Fruit fly (Drosophila melanogaster) whole organism, embryonic: ENCODE results near the gene CG10208.
A peak's percentile ranks its signal among the peaks of the same experiment; 100 is the strongest.

Experiments used
- B-H1 ChIP-seq: fragments of 200-800 bp; sonication (Bioruptor generic); IDR thresholded peaks from 3 replicates; pipeline ENCODE4 v1.3.6; 2022; ENCODE audit warnings: missing biosample characterization, missing genetic modification characterization
- B-H2 ChIP-seq: fragments of 200-800 bp; sonication (Bioruptor generic); optimal IDR thresholded peaks from 2 replicates; lab custom pipeline; 2018; ENCODE audit warnings: missing biosample characterization, mild to moderate bottlenecking, missing genetic modification characterization
- CG10366 ChIP-seq: fragments of 200-800 bp; sonication (Bioruptor generic); IDR thresholded peaks from 2 replicates; pipeline ENCODE4 v1.3.6; 2022; ENCODE audit warnings: missing biosample characterization, missing genetic modification characterization
- CG10462 ChIP-seq: fragments of 200-800 bp; sonication (Bioruptor generic); optimal IDR thresholded peaks from 2 replicates; lab custom pipeline; 2016; ENCODE audit warnings: missing biosample characterization, missing genetic modification characterization
- CG10565 ChIP-seq: fragments of 200-800 bp; sonication (Bioruptor generic); optimal IDR thresholded peaks from 3 replicates; lab custom pipeline; 2016; ENCODE audit warnings: missing biosample characterization, mild to moderate bottlenecking, missing genetic modification characterization
- CG11085 ChIP-seq: fragments of 200-800 bp; sonication (Bioruptor generic); IDR thresholded peaks from 2 replicates; pipeline ENCODE4 v1.3.6; 2022; ENCODE audit warnings: missing biosample characterization, missing genetic modification characterization
- CG14710 ChIP-seq: fragments of 200-800 bp; sonication (Bioruptor generic); optimal IDR thresholded peaks from 3 replicates; lab custom pipeline; 2019; ENCODE audit warnings: missing biosample characterization, mild to moderate bottlenecking, missing genetic modification characterization, moderate library complexity
- CG1529 ChIP-seq: fragments of 200-800 bp; sonication (Bioruptor generic); optimal IDR thresholded peaks from 3 replicates; lab custom pipeline; 2018; ENCODE audit warnings: missing biosample characterization, missing genetic modification characterization
- CG1603 ChIP-seq: fragments of 200-800 bp; sonication (Bioruptor generic); optimal IDR thresholded peaks from 2 replicates; lab custom pipeline; 2019; ENCODE audit warnings: missing biosample characterization, mild to moderate bottlenecking, missing genetic modification characterization, moderate library complexity
- CG16815 ChIP-seq: fragments of 200-800 bp; sonication (Bioruptor generic); optimal IDR thresholded peaks from 3 replicates; lab custom pipeline; 2017; ENCODE audit warnings: missing biosample characterization, mild to moderate bottlenecking, missing genetic modification characterization
- CG17361 ChIP-seq: fragments of 200-800 bp; sonication (Bioruptor generic); IDR thresholded peaks from 3 replicates; pipeline ENCODE4 v1.3.6; 2022; ENCODE audit warnings: missing biosample characterization, missing genetic modification characterization
- CG17612 ChIP-seq: fragments of 200-800 bp; sonication (Bioruptor generic); IDR thresholded peaks from 2 replicates; pipeline ENCODE4 v1.3.6; 2022; ENCODE audit warnings: missing biosample characterization, missing genetic modification characterization
- CG3281 ChIP-seq: fragments of 200-800 bp; sonication (Bioruptor generic); optimal IDR thresholded peaks from 3 replicates; lab custom pipeline; 2017; ENCODE audit warnings: missing biosample characterization, mild to moderate bottlenecking, missing genetic modification characterization
- CG4404 ChIP-seq: fragments of 200-800 bp; sonication (Bioruptor generic); IDR thresholded peaks from 2 replicates; pipeline ENCODE4 v1.3.6; 2022; ENCODE audit warnings: missing biosample characterization, missing genetic modification characterization
- CG6791 ChIP-seq: fragments of 200-800 bp; sonication (Bioruptor generic); IDR thresholded peaks from 3 replicates; pipeline ENCODE4 v1.3.6; 2022; ENCODE audit warnings: missing biosample characterization, missing genetic modification characterization; ENCODE audit not compliant: partially characterized antibody
- CG7745 ChIP-seq: fragments of 200-800 bp; sonication (Bioruptor generic); optimal IDR thresholded peaks from 2 replicates; lab custom pipeline; 2018; ENCODE audit warnings: missing biosample characterization, mild to moderate bottlenecking, missing genetic modification characterization, moderate library complexity
- CG8089 ChIP-seq: fragments of 200-800 bp; sonication (Bioruptor generic); optimal IDR thresholded peaks from 3 replicates; lab custom pipeline; 2016; ENCODE audit warnings: missing biosample characterization, missing genetic modification characterization
- CG8281 ChIP-seq: fragments of 200-800 bp; sonication (Bioruptor generic); optimal IDR thresholded peaks from 2 replicates; lab custom pipeline; 2018; ENCODE audit warnings: missing biosample characterization, mild to moderate bottlenecking, missing genetic modification characterization, moderate library complexity
- CG9215 ChIP-seq: fragments of 200-800 bp; sonication (Bioruptor generic); IDR thresholded peaks from 2 replicates; pipeline ENCODE4 v1.3.6; 2022; ENCODE audit warnings: missing biosample characterization, missing genetic modification characterization
- CHES-1-like ChIP-seq: fragments of 200-800 bp; sonication (Bioruptor generic); optimal IDR thresholded peaks from 2 replicates; lab custom pipeline; 2016; ENCODE audit warnings: missing biosample characterization, missing genetic modification characterization
- CoRest ChIP-seq: fragments of 200-800 bp; sonication (Bioruptor generic); optimal IDR thresholded peaks from 3 replicates; lab custom pipeline; 2018; ENCODE audit warnings: missing biosample characterization, mild to moderate bottlenecking, missing genetic modification characterization, moderate library complexity
- Dip2 ChIP-seq: fragments of 200-800 bp; sonication (Bioruptor generic); IDR thresholded peaks from 2 replicates; pipeline ENCODE4 v1.3.6; 2022; ENCODE audit warnings: missing biosample characterization, missing genetic modification characterization
- Eip74EF ChIP-seq, 2 experiments: fragments of 200-800 bp in 1 of 2; fragments of >200 bp in 1 of 2; sonication (Bioruptor generic) in 1 of 2; optimal IDR thresholded peaks; 2 replicates each; lab custom pipeline; 2017 to 2019; ENCODE audit warnings: missing biosample characterization in 2 of 2, missing genetic modification characterization in 2 of 2, mild to moderate bottlenecking in 1 of 2, moderate library complexity in 1 of 2
- HLH3B ChIP-seq: fragments of 200-800 bp; sonication (Bioruptor generic); IDR thresholded peaks from 2 replicates; pipeline ENCODE4 v1.3.6; 2022; ENCODE audit warnings: missing biosample characterization, missing genetic modification characterization
- NfI ChIP-seq: fragments of 200-800 bp; sonication (Bioruptor generic); optimal IDR thresholded peaks from 3 replicates; lab custom pipeline; 2018; ENCODE audit warnings: missing biosample characterization, mild to moderate bottlenecking, missing genetic modification characterization, moderate library complexity
- Stat92E ChIP-seq, 3 experiments: fragments of >200 bp in 2 of 3; fragments of 200-800 bp in 1 of 3; sonication (Bioruptor generic) in 1 of 3; optimal IDR thresholded peaks; 2 replicates each; lab custom pipeline; 2017 to 2019; ENCODE audit warnings: missing biosample characterization in 3 of 3, missing genetic modification characterization in 3 of 3, mild to moderate bottlenecking in 1 of 3, moderate library complexity in 1 of 3
- ara ChIP-seq: fragments of 200-800 bp; sonication (Bioruptor generic); IDR thresholded peaks from 2 replicates; pipeline ENCODE4 v1.3.6; 2022; ENCODE audit warnings: missing biosample characterization, missing genetic modification characterization
- bab2 ChIP-seq: fragments of 200-800 bp; sonication (Bioruptor generic); optimal IDR thresholded peaks from 2 replicates; lab custom pipeline; 2016; ENCODE audit warnings: missing biosample characterization, missing genetic modification characterization
- bsh ChIP-seq, 2 experiments: fragments of 200-800 bp; sonication (Bioruptor generic); optimal IDR thresholded peaks; 2 replicates each; lab custom pipeline; 2017 to 2018; ENCODE audit warnings: mild to moderate bottlenecking in 2 of 2, missing biosample characterization in 2 of 2, missing genetic modification characterization in 2 of 2, moderate library complexity in 1 of 2
- cas ChIP-seq: fragments of 200-800 bp; sonication (Bioruptor generic); IDR thresholded peaks from 2 replicates; pipeline ENCODE4 v1.3.6; 2022; ENCODE audit warnings: missing biosample characterization, missing genetic modification characterization
- croc ChIP-seq: fragments of 200-800 bp; sonication (Bioruptor generic); conservative IDR thresholded peaks from 3 replicates; pipeline ENCODE4 v1.3.6; 2022; ENCODE audit warnings: missing biosample characterization, missing genetic modification characterization
- gce ChIP-seq: fragments of 200-800 bp; sonication (Bioruptor generic); IDR thresholded peaks from 3 replicates; pipeline ENCODE4 v1.3.6; 2022; ENCODE audit warnings: missing biosample characterization, missing genetic modification characterization
- gcm ChIP-seq: fragments of 200-800 bp; sonication (Bioruptor generic); optimal IDR thresholded peaks from 2 replicates; lab custom pipeline; 2019; ENCODE audit warnings: missing biosample characterization, mild to moderate bottlenecking, missing genetic modification characterization, moderate library complexity
- hkb ChIP-seq, 2 experiments: fragments of 200-800 bp in 1 of 2; fragments of >200 bp in 1 of 2; sonication (Bioruptor generic) in 1 of 2; IDR thresholded peaks in 1 of 2; optimal IDR thresholded peaks in 1 of 2; 2 replicates each; pipeline versions ENCODE4 v1.3.6 to Lab custom; 2017 to 2022; ENCODE audit warnings: missing biosample characterization in 1 of 2, missing genetic modification characterization in 1 of 2
- ind ChIP-seq: fragments of 200-800 bp; sonication (Bioruptor generic); optimal IDR thresholded peaks from 3 replicates; lab custom pipeline; 2016; ENCODE audit warnings: missing biosample characterization, missing genetic modification characterization
- jumu ChIP-seq: fragments of 200-800 bp; sonication (Bioruptor generic); optimal IDR thresholded peaks from 3 replicates; lab custom pipeline; 2016; ENCODE audit warnings: missing biosample characterization, missing genetic modification characterization
- kah ChIP-seq: fragments of 200-800 bp; sonication (Bioruptor generic); optimal IDR thresholded peaks from 2 replicates; lab custom pipeline; 2018; ENCODE audit warnings: missing biosample characterization, mild to moderate bottlenecking, missing genetic modification characterization
- luna ChIP-seq: fragments of 200-800 bp; sonication (Bioruptor generic); optimal IDR thresholded peaks from 2 replicates; lab custom pipeline; 2016; ENCODE audit warnings: missing biosample characterization, missing genetic modification characterization
- oc ChIP-seq: fragments of 200-800 bp; sonication (Bioruptor generic); optimal IDR thresholded peaks from 2 replicates; lab custom pipeline; 2018; ENCODE audit warnings: missing biosample characterization, mild to moderate bottlenecking, missing genetic modification characterization, moderate library complexity
- peb ChIP-seq: fragments of 200-800 bp; sonication (Bioruptor generic); IDR thresholded peaks from 2 replicates; pipeline ENCODE4 v1.3.6; 2022; ENCODE audit warnings: missing biosample characterization, missing genetic modification characterization
- pfk ChIP-seq: fragments of 200-800 bp; sonication (Bioruptor generic); optimal IDR thresholded peaks from 2 replicates; lab custom pipeline; 2018; ENCODE audit warnings: missing biosample characterization, mild to moderate bottlenecking, missing genetic modification characterization, moderate library complexity
- slp2 ChIP-seq: fragments of 200-800 bp; sonication (Bioruptor generic); optimal IDR thresholded peaks from 2 replicates; lab custom pipeline; 2016; ENCODE audit warnings: missing biosample characterization, missing genetic modification characterization
- sug ChIP-seq: fragments of 200-800 bp; optimal IDR thresholded peaks from 2 replicates; lab custom pipeline; 2019; ENCODE audit warnings: missing biosample characterization, mild to moderate bottlenecking, missing genetic modification characterization, moderate library complexity
- tap ChIP-seq: fragments of 200-800 bp; optimal IDR thresholded peaks from 3 replicates; lab custom pipeline; 2019; ENCODE audit warnings: missing biosample characterization, mild to moderate bottlenecking, missing genetic modification characterization, moderate library complexity
- trem ChIP-seq: fragments of 200-800 bp; optimal IDR thresholded peaks from 3 replicates; lab custom pipeline; 2019; ENCODE audit warnings: missing biosample characterization, mild to moderate bottlenecking, missing genetic modification characterization, moderate library complexity
- ttk ChIP-seq: fragments of 200-800 bp; sonication (Bioruptor generic); IDR thresholded peaks from 2 replicates; pipeline ENCODE4 v2.1.2; 2022; ENCODE audit warnings: missing biosample characterization, missing genetic modification characterization
- twi ChIP-seq: fragments of 200-800 bp; optimal IDR thresholded peaks from 2 replicates; lab custom pipeline; 2019; ENCODE audit warnings: missing biosample characterization, mild to moderate bottlenecking, missing genetic modification characterization, moderate library complexity
- usp ChIP-seq: fragments of >200 bp; optimal IDR thresholded peaks from 2 replicates; lab custom pipeline; 2017; ENCODE audit warnings: missing biosample characterization, missing genetic modification characterization
- zf30C ChIP-seq: fragments of 200-800 bp; sonication (Bioruptor generic); optimal IDR thresholded peaks from 3 replicates; lab custom pipeline; 2018; ENCODE audit warnings: missing biosample characterization, mild to moderate bottlenecking, missing genetic modification characterization
- zfh1 ChIP-seq: fragments of 200-800 bp; sonication (Bioruptor generic); IDR thresholded peaks from 3 replicates; pipeline ENCODE4 v1.3.6; 2022; ENCODE audit warnings: missing biosample characterization, missing genetic modification characterization

Gene CG10208

DNA sequence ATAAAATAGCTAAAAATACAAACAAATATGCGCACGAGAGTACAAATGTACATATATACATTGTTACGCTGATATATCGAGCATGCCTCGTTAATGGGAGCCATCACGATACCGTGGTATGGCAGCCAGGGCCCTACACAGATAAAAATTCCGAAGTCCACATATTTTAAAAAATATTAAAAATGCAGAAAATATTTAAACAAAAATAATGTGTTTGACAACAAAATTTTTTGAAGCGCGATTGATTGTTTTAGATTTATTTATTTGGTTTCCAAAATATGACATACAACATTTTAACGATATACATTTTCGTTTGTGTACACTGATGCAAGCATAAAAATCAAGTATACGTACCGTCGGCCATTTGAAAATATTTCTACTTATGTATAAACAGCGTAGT is 47.2 kb downstream of the CG10208 start (continued):
- no peak for TF ChIP-seq Dip2 (GFP tag; lab: Robert Waterston, UW)
- no peak for TF ChIP-seq pfk
- peak; percentile 72 for TF ChIP-seq CG9215 (GFP tag; lab: Robert Waterston, UW)
- TF ChIP-seq croc (GFP tag; lab: Robert Waterston, UW), result peak; percentile 28; the same call in 2 of the 3 replicates
- TF ChIP-seq Eip74EF (GFP tag; optimal IDR thresholded peaks at IDR 0.05; lab: Kevin White, UChicago), result peak in 1 of 2 experiments; percentile 50
- TF ChIP-seq gce, result no peak
- TF ChIP-seq ara (GFP tag; lab: Robert Waterston, UW), result 0 out of 2 replicates have a peak, but pooled peaks have one; percentile 35
- TF ChIP-seq jumu (GFP tag; lab: Kevin White, UChicago), result peak; percentile 35
- peak; percentile 57 for TF ChIP-seq CG4404 (GFP tag; lab: Robert Waterston, UW)
- peak; percentile 63 for TF ChIP-seq tap
- TF ChIP-seq cas (GFP tag; lab: Robert Waterston, UW), result peak; percentile 77
- TF ChIP-seq bsh (GFP tag; optimal IDR thresholded peaks at IDR 0.05; lab: Kevin White, UChicago), result peak; percentile 15 to 69
- peak; percentile 62; the same call in 1 of the 2 replicates for TF ChIP-seq CG11085
- no peak for TF ChIP-seq twi (tag; lab: Kevin White, UChicago)
- peak; percentile 57 for TF ChIP-seq B-H2 (GFP tag; lab: Kevin White, UChicago)
- peak; percentile 35 for TF ChIP-seq CG14710 (tag; lab: Kevin White, UChicago)
- peak; percentile 13 for TF ChIP-seq CG8089 (GFP tag; lab: Kevin White, UChicago)
- TF ChIP-seq HLH3B (GFP tag; lab: Robert Waterston, UW), result peak; percentile 79
- peak; percentile 80 for TF ChIP-seq CG17612 (GFP tag; lab: Robert Waterston, UW)
- no peak for TF ChIP-seq kah (GFP tag; lab: Kevin White, UChicago)
- peak; percentile 67 for TF ChIP-seq B-H1 (GFP tag; lab: Robert Waterston, UW)
- TF ChIP-seq CG1529 (GFP tag; lab: Kevin White, UChicago), result no peak
- TF ChIP-seq CG10462 (GFP tag; lab: Kevin White, UChicago), result peak; percentile 49
- TF ChIP-seq sug (tag; lab: Kevin White, UChicago), result peak; percentile 13
- TF ChIP-seq luna (GFP tag; lab: Kevin White, UChicago), result peak; percentile 1
- no peak for TF ChIP-seq Stat92E (GFP tag; optimal IDR thresholded peaks at IDR 0.05; lab: Kevin White, UChicago)
- TF ChIP-seq CG10565, result no peak
- peak; percentile 81 for TF ChIP-seq CoRest (tag; lab: Kevin White, UChicago)
- TF ChIP-seq gcm, result peak; percentile 52
- TF ChIP-seq CG1603 (tag; lab: Kevin White, UChicago), result peak; percentile 51
- peak; percentile 58 for TF ChIP-seq CHES-1-like (GFP tag; lab: Kevin White, UChicago)
- peak; percentile 75 for TF ChIP-seq CG17361
- no peak for TF ChIP-seq CG7745 (tag; lab: Kevin White, UChicago)
- peak; percentile 82 for TF ChIP-seq ind
- peak; percentile 61 for TF ChIP-seq slp2 (GFP tag; lab: Kevin White, UChicago)
- no peak for TF ChIP-seq hkb (optimal IDR thresholded peaks at IDR 0.05; lab: Kevin White, UChicago)
- TF ChIP-seq hkb (GFP tag; IDR thresholded peaks at IDR 0.05; lab: Robert Waterston, UW), result peak; percentile 89
- peak; percentile 66 for TF ChIP-seq CG16815 (GFP tag; lab: Kevin White, UChicago)
- TF ChIP-seq CG10366 (GFP tag; lab: Robert Waterston, UW), result peak; percentile 77
- TF ChIP-seq oc (tag; lab: Kevin White, UChicago), result no peak
- TF ChIP-seq CG3281 (GFP tag; lab: Kevin White, UChicago), result peak; percentile 93
- TF ChIP-seq zf30C, result no peak
- peak; percentile 73; the same call in 1 of the 3 replicates for TF ChIP-seq zfh1
- TF ChIP-seq trem (tag; lab: Kevin White, UChicago), result peak; percentile 1
- no peak for TF ChIP-seq CG6791 (GFP tag; lab: Robert Waterston, UW)
- TF ChIP-seq CG8281, result peak; percentile 10
- TF ChIP-seq ttk (GFP tag; lab: Robert Waterston, UW), result peak; percentile 64
- peak; percentile 80 for TF ChIP-seq bab2
- peak; percentile 65 for TF ChIP-seq NfI (GFP tag; lab: Kevin White, UChicago)
- no peak for TF ChIP-seq usp
- no peak for TF ChIP-seq peb (GFP tag; lab: Robert Waterston, UW)
